Worm (Caenorhabditis elegans) whole organism, mixed stage, embryonic: ENCODE data around the gene F32D8.8.

Source experiments
- blmp-1 ChIP-seq: fragments of 150-350 bp; optimal IDR thresholded peaks from 2 replicates; lab custom pipeline; 2014; ENCODE audit warnings: missing biosample characterization, missing genetic modification characterization
- lsy-2 ChIP-seq: fragments of 150-350 bp; optimal IDR thresholded peaks from 2 replicates; lab custom pipeline; 2014; ENCODE audit warnings: missing biosample characterization, missing genetic modification characterization
- ztf-11 ChIP-seq: fragments of 150-350 bp; optimal IDR thresholded peaks from 2 replicates; lab custom pipeline; 2014; ENCODE audit warnings: missing biosample characterization, missing genetic modification characterization

DNA sequence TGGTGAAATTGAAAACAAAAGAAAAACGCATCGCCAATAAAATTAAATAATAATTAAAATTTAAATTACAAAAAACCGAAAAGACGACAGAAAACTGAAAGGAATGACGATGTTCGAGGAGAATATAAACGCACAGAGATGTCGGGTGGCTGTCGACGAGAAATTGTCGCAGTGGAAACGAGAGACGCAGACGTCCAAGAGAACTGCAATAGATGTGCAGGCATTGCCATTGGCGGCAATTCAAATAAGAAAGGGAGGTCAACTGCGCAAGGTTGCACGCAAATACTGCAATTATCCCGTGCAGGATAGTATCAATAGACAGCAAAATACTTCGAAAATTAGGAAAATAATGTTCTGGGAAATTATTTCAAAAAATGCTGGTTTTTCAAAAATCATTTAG is 5.4 kb downstream of the F32D8.8 start:
- TF ChIP-seq blmp-1 (tag; lab: Kevin White, UChicago) (peak; percentile 33), lsy-2 (tag; lab: Kevin White, UChicago) (peak; percentile 92), ztf-11 (peak; percentile 60)
